Worm (Caenorhabditis elegans): ENCODE measurements around the gene nep-15.

DNA sequence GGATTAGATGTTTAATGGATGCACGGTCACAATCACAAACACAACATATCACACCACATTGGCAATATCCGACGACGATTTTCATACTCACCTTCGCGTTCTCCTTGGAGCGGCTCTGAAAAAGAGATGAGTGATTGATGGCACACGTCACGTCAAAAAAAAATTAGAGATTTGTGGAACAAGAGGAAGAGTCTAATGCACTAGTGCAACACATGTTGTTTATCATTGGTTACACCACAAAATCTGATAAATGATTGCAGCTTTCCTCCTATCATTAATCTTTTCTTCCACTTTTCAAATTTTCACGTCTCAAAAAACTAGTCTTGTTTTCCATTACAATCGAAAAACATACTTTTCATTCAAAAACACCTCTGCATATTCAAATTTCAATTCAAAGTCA, 18.5 kb downstream of the nep-15 start:
- TF ChIP-seq mep-1 (tag; optimal IDR thresholded peaks at IDR 0.05) (no peak), pha-4 (tag; optimal IDR thresholded peaks at IDR 0.05) (no peak), zip-8 (tag; optimal IDR thresholded peaks at IDR 0.05) (no peak), nhr-12 (tag; optimal IDR thresholded peaks at IDR 0.05) (no peak), ztf-11 (tag; optimal IDR thresholded peaks at IDR 0.05) (no peak), nhr-237 (tag; optimal IDR thresholded peaks at IDR 0.05) (no peak), elt-3 (tag; optimal IDR thresholded peaks at IDR 0.05) (no peak)
